Worm (Caenorhabditis elegans) whole organism, late embryonic: ENCODE results near the gene Y39G8B.9.

ENCODE experiments used
- ceh-30 ChIP-seq: fragments of 150-350 bp; optimal IDR thresholded peaks from 2 replicates; lab custom pipeline; 2014; ENCODE audit warnings: missing biosample characterization, missing genetic modification characterization
- ceh-9 ChIP-seq: sonication (generic microtip); optimal IDR thresholded peaks from 2 replicates; lab custom pipeline; 2016; ENCODE audit warnings: mild to moderate bottlenecking, missing genetic modification characterization, inconsistent platforms, missing compliant biosample characterization
- elt-2 ChIP-seq: sonication (generic microtip); optimal IDR thresholded peaks from 2 replicates; lab custom pipeline; 2016; ENCODE audit warnings: missing genetic modification reagents, missing genetic modification characterization, missing compliant biosample characterization
- ets-4 ChIP-seq: sonication (generic microtip); optimal IDR thresholded peaks from 2 replicates; lab custom pipeline; 2016; ENCODE audit warnings: missing genetic modification characterization, missing compliant biosample characterization
- fkh-10 ChIP-seq: fragments of 150-350 bp; optimal IDR thresholded peaks from 2 replicates; lab custom pipeline; 2014; ENCODE audit warnings: missing biosample characterization, missing genetic modification reagents, missing genetic modification characterization
- hlh-15 ChIP-seq: sonication (generic microtip); optimal IDR thresholded peaks from 2 replicates; lab custom pipeline; 2016; ENCODE audit warnings: missing genetic modification characterization, missing compliant biosample characterization
- hlh-8 ChIP-seq: sonication (generic microtip); optimal IDR thresholded peaks from 2 replicates; lab custom pipeline; 2016; ENCODE audit warnings: missing genotype, missing genetic modification characterization, missing compliant biosample characterization
- nhr-11 ChIP-seq: fragments of 150-350 bp; optimal IDR thresholded peaks from 2 replicates; lab custom pipeline; 2014; ENCODE audit warnings: missing biosample characterization, missing genetic modification characterization
- pha-4 ChIP-seq: fragments of 150-350 bp; optimal IDR thresholded peaks from 2 replicates; lab custom pipeline; 2018; ENCODE audit warnings: missing biosample characterization, missing genetic modification reagents, missing genetic modification characterization
- ref-2 ChIP-seq: sonication (generic microtip); optimal IDR thresholded peaks from 2 replicates; lab custom pipeline; 2016; ENCODE audit warnings: missing genetic modification characterization, missing compliant biosample characterization
- rnt-1 ChIP-seq: sonication (generic microtip); optimal IDR thresholded peaks from 2 replicates; lab custom pipeline; 2016; ENCODE audit warnings: missing genetic modification characterization, missing compliant biosample characterization
- unc-42 ChIP-seq: sonication (generic microtip); optimal IDR thresholded peaks from 2 replicates; lab custom pipeline; 2016; ENCODE audit warnings: missing genotype, missing genetic modification characterization, missing compliant biosample characterization

DNA sequence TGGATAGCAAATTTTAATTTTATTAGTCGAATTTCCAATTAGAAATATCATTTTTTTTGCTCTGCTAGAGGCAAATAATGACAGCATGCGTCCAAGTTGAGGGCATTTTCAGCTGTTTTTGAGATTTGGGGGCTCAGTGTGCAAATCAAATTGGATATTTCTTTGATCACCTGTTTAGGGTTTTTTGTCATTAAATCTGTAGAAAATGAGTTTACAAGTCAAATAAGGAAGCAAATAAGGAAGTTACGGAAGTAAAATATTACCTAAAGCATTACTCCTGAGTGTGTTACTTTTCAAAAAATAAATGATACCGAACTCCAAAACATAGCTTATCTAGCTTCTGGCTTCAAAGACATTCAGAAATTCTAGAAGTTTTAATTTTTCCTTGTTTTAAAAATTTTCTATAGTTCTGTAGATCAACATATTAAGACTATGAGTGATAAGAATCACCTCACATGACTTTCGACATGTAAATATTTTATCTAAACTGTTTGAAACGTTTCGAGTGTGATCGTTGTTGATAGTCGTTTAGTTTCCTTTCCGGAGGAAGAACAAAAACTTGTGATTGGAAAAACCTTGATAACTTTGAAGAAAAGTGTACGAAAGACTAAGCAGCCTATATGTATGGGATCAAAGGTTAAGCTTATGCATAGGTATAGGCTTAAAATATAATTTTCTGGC lies 1.2 kb upstream of the Y39G8B.9 start, which contains the start of gene sre-48:
- TF ChIP-seq ceh-30 (tag; lab: Kevin White, UChicago) (no peak), elt-2 (no peak), unc-42 (tag; lab: Kevin White, UChicago) (no peak), ceh-9 (tag; lab: Kevin White, UChicago) (no peak), fkh-10 (GFP tag; lab: Kevin White, UChicago) (no peak), hlh-15 (no peak), ref-2 (tag; lab: Kevin White, UChicago) (no peak), rnt-1 (tag; lab: Kevin White, UChicago) (no peak), ets-4 (tag; lab: Kevin White, UChicago) (no peak), pha-4 (tag; lab: Kevin White, UChicago) (no peak), hlh-8 (no peak), nhr-11 (tag; lab: Kevin White, UChicago) (no peak)
